Worm (Caenorhabditis elegans) whole organism, L4 larva: Measurements from ENCODE around the gene ZK218.4.

Experiments used
- D1046.2 ChIP-seq: fragments of 200-800 bp; sonication (Bioruptor generic); IDR thresholded peaks from 2 replicates; pipeline ENCODE4 v1.3.6; 2022; ENCODE audit warnings: missing genetic modification characterization, missing compliant biosample characterization
- F44E2.7 ChIP-seq: fragments of 200-800 bp; sonication (Bioruptor generic); IDR thresholded peaks from 2 replicates; pipeline ENCODE4 v2.1.2; 2022; ENCODE audit warnings: missing genetic modification characterization, missing compliant biosample characterization
- R02D3.7 ChIP-seq: fragments of 150-350 bp; sonication (generic microtip); optimal IDR thresholded peaks from 3 replicates; lab custom pipeline; 2014; ENCODE audit warnings: missing biosample characterization, missing genetic modification characterization
- T26A8.4 ChIP-seq: fragments of 200-800 bp; sonication (Bioruptor generic); IDR thresholded peaks from 2 replicates; pipeline ENCODE4 v1.3.6; 2022; ENCODE audit warnings: missing genetic modification characterization, missing compliant biosample characterization
- Y105C5A.15 ChIP-seq: fragments of 200-800 bp; sonication (Bioruptor generic); IDR thresholded peaks from 2 replicates; pipeline ENCODE4 v1.3.6; 2022; ENCODE audit warnings: missing genetic modification characterization, missing compliant biosample characterization
- Y48G9A.11 ChIP-seq: fragments of 200-800 bp; sonication (Bioruptor generic); IDR thresholded peaks from 2 replicates; pipeline ENCODE4 v1.3.6; 2022; ENCODE audit warnings: missing genetic modification reagents, missing genetic modification characterization, missing compliant biosample characterization
- ZK337.2 ChIP-seq: fragments of 200-800 bp; sonication (Bioruptor generic); IDR thresholded peaks from 2 replicates; pipeline ENCODE4 v1.3.6; 2022; ENCODE audit warnings: missing genetic modification reagents, missing genetic modification characterization, missing compliant biosample characterization
- ZK546.5 ChIP-seq, 2 experiments: sonication (generic microtip); optimal IDR thresholded peaks; 2 replicates each; lab custom pipeline; 2017; ENCODE audit warnings: missing biosample characterization in 2 of 2, missing genetic modification characterization in 2 of 2
- aha-1 ChIP-seq: fragments of 150-350 bp; peaks from one replicate; lab custom pipeline; 2014; ENCODE audit warnings: missing biosample characterization, missing genetic modification characterization
- aly-2 ChIP-seq: sonication (generic microtip); optimal IDR thresholded peaks from 2 replicates; lab custom pipeline; 2018; ENCODE audit warnings: missing biosample characterization, missing genetic modification characterization
- arid-1 ChIP-seq: fragments of 200-800 bp; sonication (Bioruptor generic); conservative IDR thresholded peaks from 2 replicates; pipeline ENCODE4 v1.3.6; 2022; ENCODE audit warnings: missing genetic modification reagents, missing genetic modification characterization, missing compliant biosample characterization
- ceh-32 ChIP-seq: sonication (generic microtip); optimal IDR thresholded peaks from 2 replicates; lab custom pipeline; 2016; ENCODE audit warnings: mild to moderate bottlenecking, missing genetic modification characterization, missing compliant biosample characterization; ENCODE audit not compliant: poor library complexity
- daf-19 ChIP-seq: fragments of 200-800 bp; sonication (Bioruptor generic); conservative IDR thresholded peaks from 2 replicates; pipeline ENCODE4 v1.3.6; 2022; ENCODE audit warnings: missing genetic modification characterization, missing compliant biosample characterization
- dmd-6 ChIP-seq: fragments of 200-800 bp; sonication (Bioruptor generic); IDR thresholded peaks from 2 replicates; pipeline ENCODE4 v1.3.6; 2022; ENCODE audit warnings: missing genetic modification reagents, missing genetic modification characterization, missing compliant biosample characterization
- dmd-8 ChIP-seq: fragments of 200-800 bp; sonication (Bioruptor generic); IDR thresholded peaks from 2 replicates; pipeline ENCODE4 v1.3.6; 2022; ENCODE audit warnings: missing genetic modification characterization, missing compliant biosample characterization
- dmd-9 ChIP-seq: fragments of 200-800 bp; sonication (Bioruptor generic); IDR thresholded peaks from 2 replicates; pipeline ENCODE4 v1.3.6; 2022; ENCODE audit warnings: missing genetic modification reagents, missing genetic modification characterization, missing compliant biosample characterization
- duxl-1 ChIP-seq: sonication (generic microtip); optimal IDR thresholded peaks from 2 replicates; lab custom pipeline; 2016; ENCODE audit warnings: mild to moderate bottlenecking, missing genetic modification characterization, moderate library complexity, missing compliant biosample characterization; ENCODE audit not compliant: poor library complexity
- egl-27 ChIP-seq: sonication (generic microtip); optimal IDR thresholded peaks from 3 replicates; lab custom pipeline; 2017; ENCODE audit warnings: missing biosample characterization, missing genetic modification reagents, missing genetic modification characterization
- fkh-10 ChIP-seq: fragments of 150-350 bp; optimal IDR thresholded peaks from 2 replicates; lab custom pipeline; 2014; ENCODE audit warnings: missing biosample characterization, missing genetic modification reagents, missing genetic modification characterization
- hmg-1.1 ChIP-seq: fragments of 200-800 bp; sonication (Bioruptor generic); IDR thresholded peaks from 2 replicates; pipeline ENCODE4 v1.3.6; 2022; ENCODE audit warnings: missing genetic modification reagents, missing genetic modification characterization, missing compliant biosample characterization
- lim-7 ChIP-seq: fragments of 200-800 bp; sonication (Bioruptor generic); IDR thresholded peaks from 2 replicates; pipeline ENCODE4 v1.3.6; 2022; ENCODE audit warnings: missing genetic modification characterization, missing compliant biosample characterization
- lin-29 ChIP-seq: fragments of 200-800 bp; sonication (Bioruptor generic); IDR thresholded peaks from 2 replicates; pipeline ENCODE4 v1.3.6; 2022; ENCODE audit warnings: missing genetic modification reagents, missing genetic modification characterization, missing compliant biosample characterization
- mxl-3 ChIP-seq: fragments of 200-800 bp; sonication (Bioruptor generic); optimal IDR thresholded peaks from 2 replicates; lab custom pipeline; 2018; ENCODE audit warnings: mild to moderate bottlenecking, missing genetic modification characterization, missing compliant biosample characterization
- nhr-11 ChIP-seq: fragments of 150-350 bp; optimal IDR thresholded peaks from 2 replicates; lab custom pipeline; 2014; ENCODE audit warnings: missing biosample characterization, missing genetic modification characterization
- nhr-237 ChIP-seq: sonication (generic microtip); optimal IDR thresholded peaks from 2 replicates; lab custom pipeline; 2017; ENCODE audit warnings: missing biosample characterization, missing genetic modification characterization
- nhr-41 ChIP-seq: fragments of 200-800 bp; sonication (Bioruptor generic); IDR thresholded peaks from 2 replicates; pipeline ENCODE4 v1.3.6; 2022; ENCODE audit warnings: missing genetic modification reagents, missing genetic modification characterization, missing compliant biosample characterization
- sdz-12 ChIP-seq: fragments of 200-800 bp; sonication (Bioruptor generic); optimal IDR thresholded peaks from 2 replicates; lab custom pipeline; 2018; ENCODE audit warnings: mild to moderate bottlenecking, missing genetic modification characterization, missing compliant biosample characterization
- snpc-1.2 ChIP-seq: fragments of 200-800 bp; sonication (Bioruptor generic); IDR thresholded peaks from 2 replicates; pipeline ENCODE4 v1.3.6; 2022; ENCODE audit warnings: missing genetic modification reagents, missing genetic modification characterization, missing compliant biosample characterization
- snpc-4 ChIP-seq: fragments of 150-350 bp; optimal IDR thresholded peaks from 2 replicates; lab custom pipeline; 2014; ENCODE audit warnings: missing biosample characterization, missing genetic modification characterization
- spr-3 ChIP-seq: fragments of 200-800 bp; sonication (Bioruptor generic); optimal IDR thresholded peaks from 2 replicates; lab custom pipeline; 2018; ENCODE audit warnings: mild to moderate bottlenecking, missing genetic modification characterization, missing compliant biosample characterization
- tra-1 ChIP-seq: fragments of 200-800 bp; sonication (Bioruptor generic); IDR thresholded peaks from 2 replicates; pipeline ENCODE4 v1.3.6; 2022; ENCODE audit warnings: missing genetic modification reagents, missing genetic modification characterization, missing compliant biosample characterization
- unc-39 ChIP-seq: sonication (generic microtip); optimal IDR thresholded peaks from 2 replicates; lab custom pipeline; 2017; ENCODE audit warnings: missing biosample characterization, missing genetic modification characterization
- vab-7 ChIP-seq: fragments of 200-800 bp; sonication (Bioruptor generic); IDR thresholded peaks from 2 replicates; pipeline ENCODE4 v1.3.6; 2022; ENCODE audit warnings: missing genetic modification reagents, missing genetic modification characterization, missing compliant biosample characterization
- zfp-2 ChIP-seq: sonication (generic microtip); optimal IDR thresholded peaks from 2 replicates; lab custom pipeline; 2016; ENCODE audit warnings: mild to moderate bottlenecking, missing genetic modification characterization, missing compliant biosample characterization
- zfp-3 ChIP-seq: fragments of 200-800 bp; sonication (Bioruptor generic); conservative IDR thresholded peaks from 2 replicates; pipeline ENCODE4 v1.3.6; 2022; ENCODE audit warnings: missing genetic modification reagents, missing genetic modification characterization, missing compliant biosample characterization
- ztf-11 ChIP-seq: fragments of 150-350 bp; optimal IDR thresholded peaks from 2 replicates; lab custom pipeline; 2014; ENCODE audit warnings: missing biosample characterization, missing genetic modification characterization
- ztf-7 ChIP-seq: fragments of 150-350 bp; optimal IDR thresholded peaks from 2 replicates; lab custom pipeline; 2014; ENCODE audit warnings: missing biosample characterization, missing genetic modification characterization

The ZK218.4 gene

ce11 chrV:17068839-17069238 lies 29.8 kb upstream of the ZK218.4 start, which contains the start of gene T05E12.8:
T05E12.8 (plus strand) TSS chrV:17069139.
- TF ChIP-seq duxl-1 (no peak), snpc-4 (tag; lab: Kevin White, UChicago) (no peak), lim-7 (GFP tag; lab: Robert Waterston, UW) (no peak), ztf-7 (tag; lab: Kevin White, UChicago) (no peak), dmd-8 (GFP tag; lab: Robert Waterston, UW) (no peak), T26A8.4 (GFP tag; lab: Robert Waterston, UW) (no peak), sdz-12 (GFP tag; lab: Kevin White, UChicago) (no peak), Y48G9A.11 (GFP tag; lab: Robert Waterston, UW) (no peak), ZK546.5 (tag; optimal IDR thresholded peaks at IDR 0.05; lab: Kevin White, UChicago) (no peak), D1046.2 (GFP tag; lab: Robert Waterston, UW) (no peak), dmd-6 (GFP tag; lab: Robert Waterston, UW) (no peak), Y105C5A.15 (GFP tag; lab: Robert Waterston, UW) (no peak), ztf-11 (tag; lab: Kevin White, UChicago) (no peak), arid-1 (GFP tag; lab: Robert Waterston, UW) (no peak), nhr-11 (tag; lab: Kevin White, UChicago) (no peak), snpc-1.2 (GFP tag; lab: Robert Waterston, UW) (no peak)

- TF ChIP-seq aha-1 (no peak), nhr-237 (no peak), aly-2 (tag; lab: Kevin White, UChicago) (no peak), fkh-10 (no peak), tra-1 (GFP tag; lab: Robert Waterston, UW) (no peak), F44E2.7 (GFP tag; lab: Robert Waterston, UW) (no peak), vab-7 (GFP tag; lab: Robert Waterston, UW) (no peak), R02D3.7 (no peak), nhr-41 (GFP tag; lab: Robert Waterston, UW) (no peak), T26A8.4 (GFP tag; lab: Robert Waterston, UW) (no peak)
Measured at ce11 chrV:17071578-17071977, 27.1 kb upstream of the ZK218.4 start, which contains the start of gene srbc-14. srbc-14 (minus strand) TSS chrV:17071678.

- TF ChIP-seq dmd-9 (GFP tag; lab: Robert Waterston, UW) (no peak), mxl-3 (no peak), Y48G9A.11 (GFP tag; lab: Robert Waterston, UW) (no peak), ceh-32 (tag; lab: Kevin White, UChicago) (no peak), daf-19 (no peak)
Measured at ce11 chrV:17075900-17076299, 22.8 kb upstream of the ZK218.4 start, which contains the start of gene str-125. str-125 (minus strand) TSS chrV:17076000.

DNA sequence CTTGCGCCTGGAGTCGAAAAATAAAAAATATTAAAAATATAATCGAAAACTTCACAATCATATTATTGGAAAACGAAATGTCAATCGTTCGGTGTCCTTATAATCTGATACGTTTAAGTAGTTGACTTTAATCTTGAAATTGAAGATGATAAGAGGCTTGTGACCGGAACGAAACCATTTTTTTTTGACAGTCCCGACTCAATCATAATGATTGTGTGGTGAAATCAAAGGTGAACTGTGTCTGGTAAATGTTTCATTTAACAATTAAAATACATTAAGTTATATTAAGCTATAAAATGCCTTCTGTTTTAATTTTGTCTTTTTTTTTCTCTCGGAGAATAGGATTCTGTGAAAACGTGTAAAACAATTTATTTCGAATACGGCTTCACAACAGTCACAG lies 20.8 kb upstream of the ZK218.4 start, which contains the start of gene T05E12.3:
Gene T05E12.3 (minus strand): TSS at position 101 of the 400 bp plus-strand sequence.
- TF ChIP-seq dmd-8 (GFP tag; lab: Robert Waterston, UW) (no peak), nhr-11 (tag; lab: Kevin White, UChicago) (no peak), ztf-7 (tag; lab: Kevin White, UChicago) (no peak), lin-29 (GFP tag; lab: Robert Waterston, UW) (no peak), hmg-1.1 (GFP tag; lab: Robert Waterston, UW) (no peak), ZK337.2 (GFP tag; lab: Robert Waterston, UW) (no peak), dmd-6 (GFP tag; lab: Robert Waterston, UW) (peak; percentile 58)

DNA sequence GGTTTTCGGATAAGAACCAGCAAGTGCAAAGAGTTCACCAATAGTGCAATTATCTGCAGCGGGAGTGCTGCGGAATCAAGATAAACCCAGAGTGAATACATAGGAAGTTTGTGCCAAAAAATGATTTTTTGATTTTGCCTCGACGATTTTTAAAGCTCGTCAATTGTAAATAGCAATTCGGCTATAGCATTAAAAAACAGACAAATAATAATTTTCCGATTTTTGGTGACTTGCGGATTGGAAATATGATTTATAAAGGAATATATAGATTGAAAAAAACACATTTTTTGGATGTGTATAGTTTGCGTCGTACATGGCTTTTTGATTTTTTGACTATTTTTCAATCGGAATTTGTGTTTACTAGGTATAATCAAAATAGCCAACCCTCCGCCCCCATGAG lies 18.9 kb upstream of the ZK218.4 start, which contains the start of gene srw-20:
Gene srw-20 (minus strand): TSS at position 101 of the 400 bp plus-strand sequence.
- TF ChIP-seq spr-3 (GFP tag; lab: Kevin White, UChicago) (no peak), T26A8.4 (GFP tag; lab: Robert Waterston, UW) (no peak), zfp-2 (no peak), egl-27 (tag; lab: Kevin White, UChicago) (no peak), unc-39 (tag; lab: Kevin White, UChicago) (no peak), sdz-12 (GFP tag; lab: Kevin White, UChicago) (no peak), zfp-3 (GFP tag; lab: Robert Waterston, UW) (no peak)
